Worm (Caenorhabditis elegans) whole organism, L1 larva: ENCODE results near the gene Y48A6B.8.

ENCODE experiments used
- alr-1 ChIP-seq: fragments of 200-800 bp; sonication (Bioruptor generic); optimal IDR thresholded peaks from 2 replicates; lab custom pipeline; 2018; ENCODE audit warnings: borderline replicate concordance, mild to moderate bottlenecking, missing genetic modification characterization, missing compliant biosample characterization
- blmp-1 ChIP-seq: fragments of 150-350 bp; optimal IDR thresholded peaks from 2 replicates; lab custom pipeline; 2014; ENCODE audit warnings: missing biosample characterization, missing genetic modification characterization
- ceh-82 ChIP-seq, 3 experiments: fragments of 150-350 bp in 1 of 3; sonication (generic microtip) in 2 of 3; optimal IDR thresholded peaks; 2 replicates each; lab custom pipeline; 2014 to 2017; ENCODE audit warnings: missing biosample characterization in 3 of 3, missing genetic modification characterization in 3 of 3
- ceh-90 ChIP-seq: sonication (generic microtip); optimal IDR thresholded peaks from 2 replicates; lab custom pipeline; 2016; ENCODE audit warnings: missing genetic modification characterization, missing compliant biosample characterization
- efl-1 ChIP-seq, 4 experiments: fragments of 150-350 bp; optimal IDR thresholded peaks in 3 of 4; peaks in 1 of 4; 1 replicate in 1 of 4; 2 replicates in 3 of 4; lab custom pipeline; 2014; ENCODE audit warnings: missing biosample characterization in 2 of 4, missing genetic modification characterization in 2 of 4, missing genetic modification reagents in 2 of 4
- elt-2 ChIP-seq: sonication (generic microtip); optimal IDR thresholded peaks from 2 replicates; lab custom pipeline; 2016; ENCODE audit warnings: missing genetic modification characterization, mild to moderate bottlenecking, inconsistent platforms, missing compliant biosample characterization, missing genetic modification reagents
- ets-5 ChIP-seq: fragments of 200-800 bp; sonication (Bioruptor generic); IDR thresholded peaks from 2 replicates; pipeline ENCODE4 v1.3.6; 2022; ENCODE audit warnings: missing genetic modification characterization, missing compliant biosample characterization
- fkh-10 ChIP-seq: sonication (generic microtip); optimal IDR thresholded peaks from 2 replicates; lab custom pipeline; 2017; ENCODE audit warnings: missing biosample characterization, missing genetic modification reagents, missing genetic modification characterization
- fkh-4 ChIP-seq: sonication (generic microtip); optimal IDR thresholded peaks from 2 replicates; lab custom pipeline; 2016; ENCODE audit warnings: missing compliant biosample characterization, missing genetic modification characterization, borderline replicate concordance
- fkh-8 ChIP-seq: sonication (generic microtip); optimal IDR thresholded peaks from 2 replicates; lab custom pipeline; 2016; ENCODE audit warnings: mild to moderate bottlenecking, missing genetic modification characterization, missing compliant biosample characterization
- irx-1 ChIP-seq: sonication (generic microtip); optimal IDR thresholded peaks from 2 replicates; lab custom pipeline; 2016; ENCODE audit warnings: missing genetic modification characterization, missing compliant biosample characterization
- isw-1 ChIP-seq: fragments of 200-800 bp; sonication (Bioruptor generic); IDR thresholded peaks from 2 replicates; pipeline ENCODE4 v1.3.6; 2022; ENCODE audit warnings: missing genetic modification characterization, missing compliant biosample characterization
- lin-13 ChIP-seq: fragments of 150-350 bp; optimal IDR thresholded peaks from 2 replicates; lab custom pipeline; 2014; ENCODE audit warnings: missing biosample characterization, missing genetic modification reagents, missing genetic modification characterization
- lin-15B ChIP-seq: fragments of 150-350 bp; sonication (generic microtip); optimal IDR thresholded peaks from 3 replicates; lab custom pipeline; 2014; ENCODE audit warnings: missing biosample characterization, missing genetic modification characterization
- lin-39 ChIP-seq: fragments of 150-350 bp; optimal IDR thresholded peaks from 2 replicates; lab custom pipeline; 2014; ENCODE audit warnings: missing biosample characterization, missing genetic modification reagents, missing genetic modification characterization
- mdl-1 ChIP-seq, 2 experiments: fragments of 150-350 bp; optimal IDR thresholded peaks; 2 replicates each; lab custom pipeline; 2014 to 2017; ENCODE audit warnings: missing biosample characterization in 2 of 2, missing genetic modification characterization in 2 of 2, inconsistent platforms in 1 of 2
- mef-2 ChIP-seq: fragments of 150-350 bp; optimal IDR thresholded peaks from 2 replicates; lab custom pipeline; 2014; ENCODE audit warnings: missing biosample characterization, missing genetic modification characterization
- nhr-19 ChIP-seq: fragments of 200-800 bp; sonication (Bioruptor generic); conservative IDR thresholded peaks from 2 replicates; pipeline ENCODE4 v1.3.6; 2022; ENCODE audit warnings: missing genetic modification characterization, missing compliant biosample characterization
- nhr-20 ChIP-seq: sonication (generic microtip); optimal IDR thresholded peaks from 2 replicates; lab custom pipeline; 2016; ENCODE audit warnings: mild to moderate bottlenecking, missing genetic modification characterization, missing compliant biosample characterization
- nhr-237 ChIP-seq: fragments of 150-350 bp; optimal IDR thresholded peaks from 2 replicates; lab custom pipeline; 2014; ENCODE audit warnings: missing biosample characterization, missing genetic modification characterization
- nhr-47 ChIP-seq: sonication (generic microtip); optimal IDR thresholded peaks from 2 replicates; lab custom pipeline; 2016; ENCODE audit warnings: mild to moderate bottlenecking, missing genetic modification characterization, moderate library complexity, missing compliant biosample characterization
- nhr-71 ChIP-seq: sonication (generic microtip); optimal IDR thresholded peaks from 2 replicates; lab custom pipeline; 2016; ENCODE audit warnings: mild to moderate bottlenecking, missing genetic modification characterization, moderate library complexity, missing compliant biosample characterization
- nhr-76 ChIP-seq: sonication (generic microtip); optimal IDR thresholded peaks from 2 replicates; lab custom pipeline; 2017; ENCODE audit warnings: missing biosample characterization, missing genetic modification characterization
- nhr-85 ChIP-seq: sonication (generic microtip); peaks from one replicate; lab custom pipeline; 2016; ENCODE audit warnings: missing genetic modification characterization, inconsistent platforms, missing compliant biosample characterization
- pag-3 ChIP-seq: sonication (generic microtip); optimal IDR thresholded peaks from 2 replicates; lab custom pipeline; 2017; ENCODE audit warnings: missing genetic modification characterization, mild to moderate bottlenecking, missing compliant biosample characterization, antibody characterized with exemption, borderline replicate concordance; ENCODE audit not compliant: insufficient read depth
- skn-1 ChIP-seq: fragments of 150-350 bp; optimal IDR thresholded peaks from 2 replicates; lab custom pipeline; 2014; ENCODE audit warnings: missing biosample characterization, missing genetic modification characterization
- sox-4 ChIP-seq: sonication (generic microtip); optimal IDR thresholded peaks from 2 replicates; lab custom pipeline; 2016; ENCODE audit warnings: missing genetic modification characterization, missing compliant biosample characterization
- sup-37 ChIP-seq: fragments of 200-800 bp; sonication (Bioruptor generic); optimal IDR thresholded peaks from 2 replicates; lab custom pipeline; 2018; ENCODE audit warnings: mild to moderate bottlenecking, missing genetic modification characterization, missing compliant biosample characterization
- swsn-7 ChIP-seq: sonication (generic microtip); optimal IDR thresholded peaks from 2 replicates; lab custom pipeline; 2016; ENCODE audit warnings: missing genetic modification characterization, missing compliant biosample characterization
- tlp-1 ChIP-seq: fragments of 150-350 bp; optimal IDR thresholded peaks from 2 replicates; lab custom pipeline; 2014; ENCODE audit warnings: missing biosample characterization, missing genetic modification characterization
- unc-30 ChIP-seq: sonication (generic microtip); optimal IDR thresholded peaks from 2 replicates; lab custom pipeline; 2017; ENCODE audit warnings: missing biosample characterization, missing genetic modification characterization
- unc-86 ChIP-seq: sonication (generic microtip); optimal IDR thresholded peaks from 2 replicates; lab custom pipeline; 2016; ENCODE audit warnings: missing genetic modification characterization, missing compliant biosample characterization
- unc-98 ChIP-seq: fragments of 200-800 bp; sonication (Bioruptor generic); IDR thresholded peaks from 2 replicates; pipeline ENCODE4 v1.3.6; 2022; ENCODE audit warnings: missing genetic modification characterization, missing compliant biosample characterization
- vab-15 ChIP-seq: sonication (generic microtip); optimal IDR thresholded peaks from 2 replicates; lab custom pipeline; 2017; ENCODE audit warnings: missing genotype, mild to moderate bottlenecking, missing genetic modification characterization, missing compliant biosample characterization
- xbp-1 ChIP-seq: sonication (generic microtip); optimal IDR thresholded peaks from 2 replicates; lab custom pipeline; 2016; ENCODE audit warnings: missing genetic modification characterization, missing compliant biosample characterization
- ztf-11 ChIP-seq, 2 experiments: sonication (generic microtip); optimal IDR thresholded peaks; 2 replicates each; lab custom pipeline; 2016 to 2017; ENCODE audit warnings: missing genetic modification characterization in 2 of 2, missing biosample characterization in 1 of 2, missing compliant biosample characterization in 1 of 2
- ztf-4 ChIP-seq: fragments of 150-350 bp; optimal IDR thresholded peaks from 2 replicates; lab custom pipeline; 2014; ENCODE audit warnings: missing biosample characterization, missing genetic modification characterization

Gene Y48A6B.8

DNA sequence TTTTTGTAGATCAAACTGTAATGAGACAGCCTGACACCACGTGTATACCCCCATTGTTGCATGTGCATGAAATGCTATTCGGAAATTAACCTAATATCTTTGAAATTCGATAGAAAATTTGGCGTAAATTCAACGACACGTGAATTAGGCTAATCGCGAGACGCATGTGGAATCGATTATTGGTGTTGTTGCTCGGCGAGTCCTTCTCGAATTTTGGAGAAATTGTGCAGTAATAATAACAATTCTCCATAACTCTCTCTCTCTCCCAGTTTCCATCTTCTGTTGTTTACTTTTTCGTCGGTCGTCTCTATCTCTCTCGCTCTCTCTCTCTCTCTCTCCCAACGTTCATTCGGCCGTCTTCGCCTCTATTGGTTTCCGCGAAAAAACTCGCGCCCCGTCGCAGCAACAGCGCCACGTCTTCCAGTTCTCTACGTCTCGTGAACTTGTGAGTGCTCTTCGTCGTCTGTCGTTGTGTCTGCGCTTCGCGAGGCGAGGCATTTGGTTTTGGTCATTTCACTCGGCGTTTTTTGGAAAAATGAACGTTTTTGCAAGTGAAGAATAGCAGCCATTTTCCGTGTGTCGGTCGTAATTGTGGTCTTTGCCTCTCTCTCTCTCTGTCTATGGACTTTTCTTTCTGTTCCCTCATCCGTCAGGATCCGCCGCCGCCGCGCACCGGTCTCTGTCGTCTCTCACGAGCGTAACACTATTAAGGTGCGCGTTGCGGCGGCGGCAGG lies 25.5 kb upstream of the Y48A6B.8 start (continued):
- TF ChIP-seq fkh-8 (tag; lab: Kevin White, UChicago) (peak; percentile 70), elt-2 (tag; lab: Kevin White, UChicago) (no peak), mdl-1 (tag; optimal IDR thresholded peaks at IDR 0.05; lab: Kevin White, UChicago) (peak in 1 of 2 experiments; percentile 48), nhr-47 (peak; percentile 72), efl-1 (optimal IDR thresholded peaks at IDR 0.05; lab: Kevin White, UChicago) (peak; percentile 66 to 76), efl-1 (GFP tag; optimal IDR thresholded peaks at IDR 0.05 in 1 of 2; lab: Kevin White, UChicago) (peak; percentile 44 to 93), pag-3 (tag; lab: Kevin White, UChicago) (peak; percentile 49), xbp-1 (tag; lab: Kevin White, UChicago) (peak; percentile 77), ztf-11 (tag; optimal IDR thresholded peaks at IDR 0.05; lab: Kevin White, UChicago) (no peak), lin-15B (tag; lab: Kevin White, UChicago) (no peak), tlp-1 (no peak), unc-98 (GFP tag; lab: Robert Waterston, UW) (no peak), sox-4 (tag; lab: Kevin White, UChicago) (no peak), nhr-20 (tag; lab: Kevin White, UChicago) (peak; percentile 55), isw-1 (peak; percentile 48), fkh-4 (tag; lab: Kevin White, UChicago) (peak; percentile 51), fkh-10 (peak; percentile 53), skn-1 (tag; lab: Kevin White, UChicago) (no peak), ceh-82 (tag; optimal IDR thresholded peaks at IDR 0.05; lab: Kevin White, UChicago) (peak; percentile 22 to 66 (median 54)), unc-86 (peak; percentile 46), nhr-237 (tag; lab: Kevin White, UChicago) (no peak), nhr-71 (peak; percentile 78), nhr-19 (GFP tag; lab: Robert Waterston, UW) (peak; percentile 37), swsn-7 (peak; percentile 70), vab-15 (tag; lab: Kevin White, UChicago) (no peak), ceh-90 (tag; lab: Kevin White, UChicago) (no peak), ztf-4 (peak; percentile 41), irx-1 (tag; lab: Kevin White, UChicago) (no peak), sup-37 (GFP tag; lab: Kevin White, UChicago) (no peak), lin-39 (no peak), lin-13 (GFP tag; lab: Kevin White, UChicago) (peak; percentile 12), blmp-1 (tag; lab: Kevin White, UChicago) (peak; percentile 87), nhr-85 (tag; lab: Kevin White, UChicago) (peak; percentile 63), unc-30 (tag; lab: Kevin White, UChicago) (no peak)
- TF ChIP-seq, all 84 proteins: peak for 36

DNA sequence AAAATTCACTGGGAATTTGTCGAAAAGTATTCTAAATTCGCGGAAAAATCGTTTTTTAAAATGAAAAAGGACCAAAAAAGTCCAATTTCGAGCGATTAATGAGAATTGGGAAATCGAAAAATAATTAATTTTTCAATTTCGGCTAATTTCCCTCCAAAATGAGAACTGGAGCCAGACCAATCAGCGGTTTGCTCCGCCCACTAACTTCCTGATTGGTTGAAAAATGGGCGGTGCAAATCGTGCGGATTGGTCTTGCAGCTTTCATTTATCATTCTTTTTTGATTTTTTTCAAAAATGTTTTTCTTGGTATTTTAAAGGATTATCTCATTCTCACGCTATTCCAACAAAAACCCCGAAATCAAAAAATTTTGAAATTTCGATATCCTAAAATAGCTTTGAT lies 24.8 kb upstream of the Y48A6B.8 start:
- no peak for TF ChIP-seq alr-1
- no peak for TF ChIP-seq mef-2 (tag; lab: Kevin White, UChicago)
- TF ChIP-seq ets-5 (GFP tag; lab: Robert Waterston, UW) = no peak

DNA sequence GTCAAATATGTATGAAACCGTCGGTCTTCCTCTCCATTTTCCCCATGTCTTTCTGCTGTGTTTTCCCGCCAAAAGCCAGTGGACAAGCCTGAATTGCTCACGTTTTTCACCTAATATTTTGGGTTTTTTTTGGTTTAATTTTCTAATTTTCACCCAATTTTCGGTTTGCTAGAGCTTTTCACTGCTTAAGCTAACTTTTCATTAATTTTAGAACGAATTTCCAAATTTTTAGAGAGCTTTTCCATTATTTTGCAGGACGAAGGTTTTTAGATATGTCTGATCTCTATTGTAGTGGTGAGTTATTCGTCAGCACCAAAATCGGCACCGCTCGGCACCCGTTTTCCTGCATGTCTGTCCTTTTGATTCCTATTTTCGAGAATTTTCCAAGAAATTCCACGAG lies 24.4 kb upstream of the Y48A6B.8 start:
- TF ChIP-seq unc-30 (tag; lab: Kevin White, UChicago) (no peak), isw-1 (no peak), elt-2 (tag; lab: Kevin White, UChicago) (no peak), nhr-76 (tag; lab: Kevin White, UChicago) (no peak)
